Fruit fly (Drosophila melanogaster): Measurements from ENCODE around the gene Papst2.
A peak's percentile ranks its signal among the peaks of the same experiment; 100 is the strongest.

Papst2 gene

dm6 chr3L:17015663-17016575, 26.7 kb upstream of the Papst2 start, which contains the start of the genes CG6664 and CG7728 (continued):
- TF ChIP-seq Ets65A (GFP tag) (peak; percentile 95), sens-2 (GFP tag; IDR thresholded peaks at IDR 0.05) (0 out of 2 replicates have a peak, but pooled peaks have one; percentile 27), CG34224 (GFP tag; IDR thresholded peaks at IDR 0.05; ENCODE audit: partially characterized antibody) (peak; percentile 45; the same call in 2 of the 3 replicates), yki (optimal IDR thresholded peaks at IDR 0.05) (no peak), Dip2 (GFP tag; IDR thresholded peaks at IDR 0.05) (no peak), Neu2 (GFP tag; optimal IDR thresholded peaks at IDR 0.05; ENCODE audit: borderline replicate concordance) (no peak), Asciz (GFP tag; optimal IDR thresholded peaks at IDR 0.05) (no peak), CG13287 (GFP tag; IDR thresholded peaks at IDR 0.05; ENCODE audit: partially characterized antibody) (peak; percentile 42), zen (tag; optimal IDR thresholded peaks at IDR 0.05) (no peak), fd96Cb (tag; optimal IDR thresholded peaks at IDR 0.05) (peak; percentile 20), CG2202 (tag; optimal IDR thresholded peaks at IDR 0.05) (no peak), CG31388 (GFP tag; optimal IDR thresholded peaks at IDR 0.05) (no peak), CG12155 (GFP tag; optimal IDR thresholded peaks at IDR 0.05) (peak; percentile 35), tgo (GFP tag; IDR thresholded peaks at IDR 0.05) (peak; percentile 37; the same call in 1 of the 3 replicates), repo (GFP tag; optimal IDR thresholded peaks at IDR 0.05) (no peak), Ptx1 (GFP tag; IDR thresholded peaks at IDR 0.05) (peak; percentile 60), br (optimal IDR thresholded peaks at IDR 0.05) (no peak), Tbp (GFP tag; optimal IDR thresholded peaks at IDR 0.05) (no peak), CG6765 (GFP tag; optimal IDR thresholded peaks at IDR 0.05) (no peak), otp (GFP tag; IDR thresholded peaks at IDR 0.05) (0 out of 3 replicates have a peak, but pooled peaks have one; percentile 33), CG12744 (GFP tag; optimal IDR thresholded peaks at IDR 0.05) (no peak), Optix (GFP tag; IDR thresholded peaks at IDR 0.05) (no peak), Abd-B (GFP tag; optimal IDR thresholded peaks at IDR 0.05) (peak; percentile 40), mam (GFP tag; optimal IDR thresholded peaks at IDR 0.05) (peak; percentile 66), CG11085 (GFP tag; IDR thresholded peaks at IDR 0.05) (no peak), gcm2 (GFP tag; optimal IDR thresholded peaks at IDR 0.05) (no peak), CG12659 (GFP tag; optimal IDR thresholded peaks at IDR 0.05) (peak; percentile 63), gcm (GFP tag; optimal IDR thresholded peaks at IDR 0.05) (no peak), Nf-YA (GFP tag; IDR thresholded peaks at IDR 0.05) (no peak), tna (GFP tag; IDR thresholded peaks at IDR 0.05; ENCODE audit: partially characterized antibody) (peak; percentile 31; the same call in 1 of the 2 replicates), CG14667 (GFP tag; IDR thresholded peaks at IDR 0.05) (peak; percentile 13; the same call in 1 of the 2 replicates), gfzf (GFP tag; optimal IDR thresholded peaks at IDR 0.05) (peak; percentile 83), grn (GFP tag; optimal IDR thresholded peaks at IDR 0.05) (no peak), HmgZ (tag; optimal IDR thresholded peaks at IDR 0.05) (no peak), Ravus (GFP tag; IDR thresholded peaks at IDR 0.05) (no peak), Xbp1 (GFP tag; optimal IDR thresholded peaks at IDR 0.05) (peak; percentile 60), hbn (GFP tag; IDR thresholded peaks at IDR 0.05; ENCODE audit: partially characterized antibody) (0 out of 2 replicates have a peak, but pooled peaks have one; percentile 35), zfh2 (GFP tag; optimal IDR thresholded peaks at IDR 0.05) (peak; percentile 33), wdn (GFP tag; IDR thresholded peaks at IDR 0.05) (no peak), CG16815 (GFP tag; optimal IDR thresholded peaks at IDR 0.05) (peak; percentile 52), Dad (GFP tag; optimal IDR thresholded peaks at IDR 0.05) (peak; percentile 5), danr (GFP tag; IDR thresholded peaks at IDR 0.05) (no peak), CG17328 (GFP tag; IDR thresholded peaks at IDR 0.05) (no peak), mld (GFP tag; IDR thresholded peaks at IDR 0.05; ENCODE audit: partially characterized antibody) (no peak), CG13624 (GFP tag; optimal IDR thresholded peaks at IDR 0.05) (peak; percentile 37), Jarid2 (GFP tag; optimal IDR thresholded peaks at IDR 0.05) (no peak), kni (GFP tag; optimal IDR thresholded peaks at IDR 0.05) (peak; percentile 43), Fer2 (tag; optimal IDR thresholded peaks at IDR 0.05) (peak; percentile 25), CG11398 (GFP tag; optimal IDR thresholded peaks at IDR 0.05) (no peak)

Measured in whole organism, embryonic.